Fruit fly (Drosophila melanogaster) whole organism, embryonic: ENCODE measurements around the gene RpS14a.

Experiments
- ATbp ChIP-seq: fragments of 200-800 bp; sonication (Bioruptor generic); optimal IDR thresholded peaks from 2 replicates; lab custom pipeline; 2017; ENCODE audit warnings: missing biosample characterization, mild to moderate bottlenecking, missing genetic modification characterization, missing genetic modification reagents
- Abd-B ChIP-seq: fragments of 200-800 bp; sonication (Bioruptor generic); optimal IDR thresholded peaks from 2 replicates; lab custom pipeline; 2018; ENCODE audit warnings: missing biosample characterization, mild to moderate bottlenecking, missing genetic modification characterization, moderate library complexity
- CG10147 ChIP-seq: fragments of 200-800 bp; sonication (Bioruptor generic); optimal IDR thresholded peaks from 2 replicates; lab custom pipeline; 2019; ENCODE audit warnings: missing biosample characterization, mild to moderate bottlenecking, missing genetic modification characterization, moderate library complexity
- CG13287 ChIP-seq: fragments of 200-800 bp; sonication (Bioruptor generic); IDR thresholded peaks from 2 replicates; pipeline ENCODE4 v1.3.6; 2022; ENCODE audit warnings: missing biosample characterization, missing genetic modification characterization; ENCODE audit not compliant: partially characterized antibody
- CG13894 ChIP-seq: fragments of 200-800 bp; sonication (Bioruptor generic); optimal IDR thresholded peaks from 3 replicates; lab custom pipeline; 2018; ENCODE audit warnings: missing biosample characterization, mild to moderate bottlenecking, missing genetic modification characterization, moderate library complexity
- CG18011 ChIP-seq: fragments of 200-800 bp; sonication (Bioruptor generic); optimal IDR thresholded peaks from 2 replicates; lab custom pipeline; 2017; ENCODE audit warnings: missing biosample characterization, missing genetic modification characterization, mild to moderate bottlenecking, moderate library complexity, missing genotype
- CG2199 ChIP-seq: fragments of 200-800 bp; sonication (Bioruptor generic); IDR thresholded peaks from 3 replicates; pipeline ENCODE4 v1.3.6; 2022; ENCODE audit warnings: missing biosample characterization, missing genetic modification characterization
- CG30431 ChIP-seq: fragments of 200-800 bp; sonication (Bioruptor generic); optimal IDR thresholded peaks from 2 replicates; lab custom pipeline; 2017; ENCODE audit warnings: missing biosample characterization, missing genetic modification characterization
- CG31388 ChIP-seq: fragments of 200-800 bp; sonication (Bioruptor generic); optimal IDR thresholded peaks from 2 replicates; lab custom pipeline; 2016; ENCODE audit warnings: missing biosample characterization, missing genetic modification characterization
- CG34376 ChIP-seq: fragments of 200-800 bp; sonication (Bioruptor generic); optimal IDR thresholded peaks from 2 replicates; lab custom pipeline; 2018; ENCODE audit warnings: missing biosample characterization, mild to moderate bottlenecking, missing genetic modification characterization
- CG3838 ChIP-seq: fragments of 200-800 bp; sonication (Bioruptor generic); optimal IDR thresholded peaks from 3 replicates; lab custom pipeline; 2016; ENCODE audit warnings: missing biosample characterization, missing genetic modification characterization
- CG6254 ChIP-seq: fragments of 200-800 bp; sonication (Bioruptor generic); optimal IDR thresholded peaks from 3 replicates; lab custom pipeline; 2017; ENCODE audit warnings: mild to moderate bottlenecking, missing biosample characterization, missing genetic modification reagents, missing genetic modification characterization
- CG6791 ChIP-seq: fragments of 200-800 bp; sonication (Bioruptor generic); IDR thresholded peaks from 3 replicates; pipeline ENCODE4 v1.3.6; 2022; ENCODE audit warnings: missing biosample characterization, missing genetic modification characterization; ENCODE audit not compliant: partially characterized antibody
- CG8478 ChIP-seq: fragments of >200 bp; optimal IDR thresholded peaks from 2 replicates; lab custom pipeline; 2018
- Dip3 ChIP-seq: fragments of 200-800 bp; sonication (Bioruptor generic); optimal IDR thresholded peaks from 3 replicates; lab custom pipeline; 2016; ENCODE audit warnings: missing biosample characterization, missing genetic modification characterization
- Dll ChIP-seq: fragments of 200-800 bp; sonication (Bioruptor generic); IDR thresholded peaks from 4 replicates; pipeline ENCODE4 v1.3.6; 2022; ENCODE audit warnings: missing biosample characterization, missing genetic modification characterization; ENCODE audit not compliant: partially characterized antibody
- ERR ChIP-seq: fragments of 200-800 bp; sonication (Bioruptor generic); optimal IDR thresholded peaks from 2 replicates; lab custom pipeline; 2016; ENCODE audit warnings: missing biosample characterization, missing genetic modification characterization
- Ets97D ChIP-seq: fragments of 200-800 bp; sonication (Bioruptor generic); optimal IDR thresholded peaks from 3 replicates; lab custom pipeline; 2016; ENCODE audit warnings: missing biosample characterization, missing genetic modification characterization
- Hmr ChIP-seq: fragments of 200-800 bp; sonication (Bioruptor generic); optimal IDR thresholded peaks from 3 replicates; lab custom pipeline; 2017; ENCODE audit warnings: mild to moderate bottlenecking, missing biosample characterization, missing genetic modification reagents, missing genetic modification characterization
- Hr39 ChIP-seq: fragments of >200 bp; optimal IDR thresholded peaks from 2 replicates; lab custom pipeline; 2017
- Jarid2 ChIP-seq: fragments of 200-800 bp; sonication (Bioruptor generic); optimal IDR thresholded peaks from 3 replicates; lab custom pipeline; 2017; ENCODE audit warnings: mild to moderate bottlenecking, missing biosample characterization, missing genetic modification reagents, missing genetic modification characterization
- Mes4 ChIP-seq: fragments of 200-800 bp; sonication (Bioruptor generic); optimal IDR thresholded peaks from 2 replicates; lab custom pipeline; 2016; ENCODE audit warnings: missing biosample characterization, missing genetic modification characterization
- Mrtf ChIP-seq: fragments of 200-800 bp; sonication (Bioruptor generic); IDR thresholded peaks from 3 replicates; pipeline ENCODE4 v1.3.6; 2022; ENCODE audit warnings: missing biosample characterization, missing genetic modification characterization
- PHDP ChIP-seq: fragments of 200-800 bp; sonication (Bioruptor generic); optimal IDR thresholded peaks from 3 replicates; lab custom pipeline; 2018; ENCODE audit warnings: missing biosample characterization, mild to moderate bottlenecking, missing genetic modification characterization, moderate library complexity
- Pdp1 ChIP-seq, 2 experiments: fragments of 200-800 bp; sonication (Bioruptor generic); optimal IDR thresholded peaks; 3 replicates each; lab custom pipeline; 2016; ENCODE audit warnings: missing biosample characterization in 2 of 2, missing genetic modification characterization in 2 of 2, mild to moderate bottlenecking in 1 of 2, moderate library complexity in 1 of 2
- Poxn ChIP-seq: fragments of 200-800 bp; sonication (Bioruptor generic); IDR thresholded peaks from 2 replicates; pipeline ENCODE4 v1.3.6; 2022; ENCODE audit warnings: missing biosample characterization, missing genetic modification characterization
- Ptx1 ChIP-seq: fragments of 200-800 bp; sonication (Bioruptor generic); IDR thresholded peaks from 2 replicates; pipeline ENCODE4 v1.3.6; 2022; ENCODE audit warnings: missing biosample characterization, missing genetic modification characterization
- Rfx ChIP-seq: fragments of 200-800 bp; sonication (Bioruptor generic); IDR thresholded peaks from 2 replicates; pipeline ENCODE4 v1.3.6; 2022; ENCODE audit warnings: missing biosample characterization, missing genetic modification characterization
- Taf1 ChIP-seq: fragments of 200-800 bp; sonication (Bioruptor generic); IDR thresholded peaks from 2 replicates; pipeline ENCODE4 v1.3.6; 2022; ENCODE audit warnings: missing biosample characterization, missing genetic modification characterization
- Tbp ChIP-seq: fragments of >200 bp; optimal IDR thresholded peaks from 2 replicates; lab custom pipeline; 2018; ENCODE audit warnings: missing biosample characterization, missing genetic modification characterization
- ac ChIP-seq: fragments of 200-800 bp; sonication (Bioruptor generic); optimal IDR thresholded peaks from 3 replicates; lab custom pipeline; 2017; ENCODE audit warnings: missing biosample characterization, mild to moderate bottlenecking, missing genetic modification characterization
- al ChIP-seq: fragments of 200-800 bp; sonication (Bioruptor generic); IDR thresholded peaks from 2 replicates; pipeline ENCODE4 v1.3.6; 2022; ENCODE audit warnings: missing biosample characterization, missing genetic modification characterization
- cato ChIP-seq: fragments of 200-800 bp; sonication (Bioruptor generic); optimal IDR thresholded peaks from 2 replicates; lab custom pipeline; 2016; ENCODE audit warnings: missing biosample characterization, missing genetic modification characterization, borderline replicate concordance
- croc ChIP-seq: fragments of 200-800 bp; sonication (Bioruptor generic); conservative IDR thresholded peaks from 3 replicates; pipeline ENCODE4 v1.3.6; 2022; ENCODE audit warnings: missing biosample characterization, missing genetic modification characterization
- cwo ChIP-seq: fragments of 200-800 bp; sonication (Bioruptor generic); optimal IDR thresholded peaks from 3 replicates; lab custom pipeline; 2017; ENCODE audit warnings: missing biosample characterization, missing genetic modification characterization, mild to moderate bottlenecking, moderate library complexity, missing genetic modification reagents
- da ChIP-seq: fragments of 200-800 bp; sonication (Bioruptor generic); optimal IDR thresholded peaks from 2 replicates; lab custom pipeline; 2016; ENCODE audit warnings: missing biosample characterization, missing genetic modification characterization
- danr ChIP-seq: fragments of 200-800 bp; sonication (Bioruptor generic); IDR thresholded peaks from 2 replicates; pipeline ENCODE4 v1.3.6; 2022; ENCODE audit warnings: missing biosample characterization, missing genetic modification characterization
- dm ChIP-seq: fragments of 200-800 bp; sonication (Bioruptor generic); optimal IDR thresholded peaks from 3 replicates; lab custom pipeline; 2016; ENCODE audit warnings: missing biosample characterization, missing genetic modification characterization
- hkb ChIP-seq, 2 experiments: fragments of 200-800 bp in 1 of 2; fragments of >200 bp in 1 of 2; sonication (Bioruptor generic) in 1 of 2; IDR thresholded peaks in 1 of 2; optimal IDR thresholded peaks in 1 of 2; 2 replicates each; pipeline versions ENCODE4 v1.3.6 to Lab custom; 2017 to 2022; ENCODE audit warnings: missing biosample characterization in 1 of 2, missing genetic modification characterization in 1 of 2
- luna ChIP-seq: fragments of 200-800 bp; sonication (Bioruptor generic); optimal IDR thresholded peaks from 2 replicates; lab custom pipeline; 2016; ENCODE audit warnings: missing biosample characterization, missing genetic modification characterization
- oc ChIP-seq: fragments of 200-800 bp; sonication (Bioruptor generic); optimal IDR thresholded peaks from 2 replicates; lab custom pipeline; 2018; ENCODE audit warnings: missing biosample characterization, mild to moderate bottlenecking, missing genetic modification characterization, moderate library complexity
- phol ChIP-seq: fragments of 200-800 bp; sonication (Bioruptor generic); optimal IDR thresholded peaks from 3 replicates; lab custom pipeline; 2018; ENCODE audit warnings: missing biosample characterization, mild to moderate bottlenecking, missing genetic modification characterization, moderate library complexity
- scrt ChIP-seq: fragments of 200-800 bp; sonication (Bioruptor generic); optimal IDR thresholded peaks from 2 replicates; lab custom pipeline; 2018; ENCODE audit warnings: missing biosample characterization, mild to moderate bottlenecking, missing genetic modification characterization, moderate library complexity
- sens ChIP-seq: fragments of 200-800 bp; sonication (Bioruptor generic); peaks from one replicate; lab custom pipeline; 2016; ENCODE audit warnings: missing biosample characterization, missing genetic modification characterization
- shn ChIP-seq: fragments of 200-800 bp; sonication (Bioruptor generic); optimal IDR thresholded peaks from 3 replicates; lab custom pipeline; 2016; ENCODE audit warnings: missing biosample characterization, missing genetic modification characterization
- slbo ChIP-seq: fragments of 200-800 bp; sonication (Bioruptor generic); IDR thresholded peaks from 2 replicates; pipeline ENCODE4 v1.3.6; 2022; ENCODE audit warnings: missing biosample characterization, missing genetic modification characterization
- stc ChIP-seq: fragments of 200-800 bp; sonication (Bioruptor generic); IDR thresholded peaks from 2 replicates; pipeline ENCODE4 v1.3.6; 2022; ENCODE audit warnings: missing biosample characterization, missing genetic modification characterization
- tna ChIP-seq: fragments of 200-800 bp; sonication (Bioruptor generic); IDR thresholded peaks from 2 replicates; pipeline ENCODE4 v1.3.6; 2022; ENCODE audit warnings: missing biosample characterization, missing genetic modification characterization; ENCODE audit not compliant: partially characterized antibody
- wdn ChIP-seq: fragments of 200-800 bp; sonication (Bioruptor generic); IDR thresholded peaks from 2 replicates; pipeline ENCODE4 v1.3.6; 2022; ENCODE audit warnings: missing biosample characterization, missing genetic modification characterization

RpS14a gene

DNA sequence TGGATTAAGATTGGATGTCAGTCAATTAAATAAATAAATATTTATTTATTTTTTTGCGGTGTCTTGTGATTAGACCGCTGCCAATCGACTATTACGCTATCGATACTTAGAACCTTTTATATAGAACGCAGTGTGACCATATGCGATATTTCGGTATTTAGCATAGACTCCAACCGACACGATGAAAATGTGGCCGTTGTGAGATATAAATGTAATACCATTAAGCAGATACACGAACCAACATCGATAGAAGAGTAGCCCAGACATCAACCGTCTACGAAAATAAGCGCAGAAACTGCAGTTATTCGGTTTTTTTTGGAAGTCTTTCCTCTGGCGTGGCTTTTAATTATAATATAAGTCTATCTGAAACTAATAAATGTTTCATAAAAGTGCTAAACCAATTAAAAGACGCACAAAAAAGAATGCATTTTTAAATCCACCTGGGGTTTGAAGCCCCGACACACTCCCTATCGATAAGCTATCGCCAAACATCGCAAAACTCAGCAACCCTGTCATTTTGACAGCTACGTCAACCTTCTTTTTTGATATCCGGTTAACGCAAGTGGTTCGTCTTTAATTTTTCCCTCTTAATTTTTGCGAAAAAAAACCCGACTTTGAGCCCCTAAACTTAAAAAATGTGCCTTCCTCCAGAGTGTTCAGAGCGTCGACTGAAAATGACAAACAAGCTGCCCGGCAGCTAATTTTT is at the start of gene RpS14a, which contains the start of gene Dhdds (continued):
- TF ChIP-seq Poxn (GFP tag; lab: Robert Waterston, UW) (no peak), Jarid2 (GFP tag; lab: Kevin White, UChicago) (peak; percentile 30), CG31388 (GFP tag; lab: Kevin White, UChicago) (no peak), Hmr (GFP tag; lab: Kevin White, UChicago) (peak; percentile 83), Hr39 (no peak), CG30431 (GFP tag; lab: Kevin White, UChicago) (peak; percentile 20), Taf1 (GFP tag; lab: Robert Waterston, UW) (no peak), ac (GFP tag; lab: Kevin White, UChicago) (no peak), Mrtf (no peak), Rfx (peak; percentile 53), slbo (GFP tag; lab: Robert Waterston, UW) (no peak; the same call in 1 of the 2 replicates), shn (GFP tag; lab: Kevin White, UChicago) (peak; percentile 4), ATbp (GFP tag; lab: Kevin White, UChicago) (no peak), wdn (no peak), stc (no peak), CG13894 (no peak), dm (peak; percentile 60), al (GFP tag; lab: Robert Waterston, UW) (no peak), da (GFP tag; lab: Kevin White, UChicago) (no peak), tna (peak; percentile 35; the same call in 1 of the 2 replicates), CG13287 (GFP tag; lab: Robert Waterston, UW) (peak; percentile 76), CG3838 (peak; percentile 22), danr (no peak), Ets97D (GFP tag; lab: Kevin White, UChicago) (peak; percentile 99), Tbp (peak; percentile 45), PHDP (tag; lab: Kevin White, UChicago) (peak; percentile 64), Ptx1 (GFP tag; lab: Robert Waterston, UW) (no peak), Dip3 (GFP tag; lab: Kevin White, UChicago) (no peak), ERR (GFP tag; lab: Kevin White, UChicago) (no peak), CG6254 (GFP tag; lab: Kevin White, UChicago) (no peak), phol (tag; lab: Kevin White, UChicago) (peak; percentile 80), CG8478 (lab: Kevin White, UChicago) (peak; percentile 86), scrt (GFP tag; lab: Kevin White, UChicago) (peak; percentile 41), oc (no peak), CG10147 (GFP tag; lab: Kevin White, UChicago) (peak; percentile 72), CG34376 (GFP tag; lab: Kevin White, UChicago) (peak; percentile 82), sens (peak; percentile 89), CG6791 (peak; percentile 71; the same call in 2 of the 3 replicates), cato (peak; percentile 43), Pdp1 (GFP tag; optimal IDR thresholded peaks at IDR 0.05; lab: Kevin White, UChicago) (peak; percentile 28 to 48), cwo (GFP tag; lab: Kevin White, UChicago) (peak; percentile 20), luna (GFP tag; lab: Kevin White, UChicago) (no peak), hkb (optimal IDR thresholded peaks at IDR 0.05; lab: Kevin White, UChicago) (peak; percentile 95), hkb (GFP tag; IDR thresholded peaks at IDR 0.05; lab: Robert Waterston, UW) (peak; percentile 46; the same call in 1 of the 2 replicates), CG18011 (peak; percentile 42), Dll (GFP tag; lab: Robert Waterston, UW) (peak; percentile 84), Abd-B (no peak), Mes4 (peak; percentile 71), croc (no peak), CG2199 (GFP tag; lab: Robert Waterston, UW) (no peak)
